Fruit fly (Drosophila melanogaster) whole organism, embryonic: Measurements from ENCODE around the gene Cyt-c-p.

ENCODE experiments used
- Aef1 ChIP-seq: fragments of 200-800 bp; sonication (Bioruptor generic); IDR thresholded peaks from 3 replicates; pipeline ENCODE4 v1.3.6; 2022; ENCODE audit warnings: missing biosample characterization, missing genetic modification characterization
- B-H1 ChIP-seq: fragments of 200-800 bp; sonication (Bioruptor generic); IDR thresholded peaks from 3 replicates; pipeline ENCODE4 v1.3.6; 2022; ENCODE audit warnings: missing biosample characterization, missing genetic modification characterization
- BEAF-32 ChIP-seq: fragments of 200-800 bp; sonication (Bioruptor generic); optimal IDR thresholded peaks from 3 replicates; lab custom pipeline; 2017; ENCODE audit warnings: missing biosample characterization, missing genetic modification characterization, mild to moderate bottlenecking, moderate library complexity, missing genetic modification reagents
- Blimp-1 ChIP-seq: fragments of 200-800 bp; sonication (Bioruptor generic); optimal IDR thresholded peaks from 3 replicates; lab custom pipeline; 2018; ENCODE audit warnings: missing biosample characterization, missing genetic modification characterization, mild to moderate bottlenecking, moderate library complexity, missing genetic modification reagents
- CG1024 ChIP-seq: fragments of 200-800 bp; sonication (Bioruptor generic); IDR thresholded peaks from 2 replicates; pipeline ENCODE4 v1.3.6; 2022; ENCODE audit warnings: missing biosample characterization, missing genetic modification characterization
- CG11723 ChIP-seq: fragments of 200-800 bp; sonication (Bioruptor generic); optimal IDR thresholded peaks from 2 replicates; lab custom pipeline; 2017; ENCODE audit warnings: missing biosample characterization, mild to moderate bottlenecking, missing genetic modification characterization
- CG12219 ChIP-seq: fragments of 200-800 bp; sonication (Bioruptor generic); optimal IDR thresholded peaks from 3 replicates; lab custom pipeline; 2018; ENCODE audit warnings: missing biosample characterization, mild to moderate bottlenecking, missing genetic modification characterization
- CG13287 ChIP-seq: fragments of 200-800 bp; sonication (Bioruptor generic); IDR thresholded peaks from 2 replicates; pipeline ENCODE4 v1.3.6; 2022; ENCODE audit warnings: missing biosample characterization, missing genetic modification characterization; ENCODE audit not compliant: partially characterized antibody
- CG13894 ChIP-seq: fragments of 200-800 bp; sonication (Bioruptor generic); optimal IDR thresholded peaks from 3 replicates; lab custom pipeline; 2018; ENCODE audit warnings: missing biosample characterization, mild to moderate bottlenecking, missing genetic modification characterization, moderate library complexity
- CG15073 ChIP-seq: fragments of 200-800 bp; sonication (Bioruptor generic); optimal IDR thresholded peaks from 2 replicates; lab custom pipeline; 2016; ENCODE audit warnings: missing biosample characterization, missing genetic modification characterization
- CG15269 ChIP-seq: fragments of 200-800 bp; sonication (Bioruptor generic); optimal IDR thresholded peaks from 2 replicates; lab custom pipeline; 2018; ENCODE audit warnings: missing biosample characterization, mild to moderate bottlenecking, missing genetic modification characterization, moderate library complexity
- CG17359 ChIP-seq: fragments of 200-800 bp; sonication (Bioruptor generic); optimal IDR thresholded peaks from 3 replicates; lab custom pipeline; 2018; ENCODE audit warnings: missing biosample characterization, mild to moderate bottlenecking, missing genetic modification characterization, moderate library complexity
- CG18599 ChIP-seq: fragments of 200-800 bp; sonication (Bioruptor generic); optimal IDR thresholded peaks from 3 replicates; lab custom pipeline; 2017; ENCODE audit warnings: missing biosample characterization, missing genetic modification characterization, mild to moderate bottlenecking, moderate library complexity, missing genetic modification reagents
- CG5180 ChIP-seq: fragments of 200-800 bp; sonication (Bioruptor generic); optimal IDR thresholded peaks from 3 replicates; lab custom pipeline; 2017; ENCODE audit warnings: missing biosample characterization, missing genetic modification characterization, mild to moderate bottlenecking, moderate library complexity, missing genetic modification reagents
- CG6654 ChIP-seq: fragments of 200-800 bp; sonication (Bioruptor generic); optimal IDR thresholded peaks from 2 replicates; lab custom pipeline; 2017; ENCODE audit warnings: missing biosample characterization, mild to moderate bottlenecking, missing genetic modification characterization
- CG6683 ChIP-seq: fragments of 200-800 bp; sonication (Bioruptor generic); optimal IDR thresholded peaks from 2 replicates; lab custom pipeline; 2017; ENCODE audit warnings: missing biosample characterization, mild to moderate bottlenecking, missing genetic modification characterization, missing genetic modification reagents
- CG7987 ChIP-seq: fragments of 200-800 bp; sonication (Bioruptor generic); optimal IDR thresholded peaks from 2 replicates; lab custom pipeline; 2018; ENCODE audit warnings: missing biosample characterization, mild to moderate bottlenecking, missing genetic modification characterization, moderate library complexity
- CG9609 ChIP-seq: fragments of 200-800 bp; sonication (Bioruptor generic); optimal IDR thresholded peaks from 3 replicates; lab custom pipeline; 2016; ENCODE audit warnings: missing biosample characterization, missing genetic modification characterization
- Chrac-16 ChIP-seq: fragments of 200-800 bp; sonication (Bioruptor generic); optimal IDR thresholded peaks from 3 replicates; lab custom pipeline; 2016; ENCODE audit warnings: missing biosample characterization, missing genetic modification characterization
- D19B ChIP-seq: fragments of 200-800 bp; sonication (Bioruptor generic); optimal IDR thresholded peaks from 2 replicates; lab custom pipeline; 2017; ENCODE audit warnings: missing biosample characterization, mild to moderate bottlenecking, missing genetic modification characterization
- Dip3 ChIP-seq: fragments of 200-800 bp; sonication (Bioruptor generic); optimal IDR thresholded peaks from 3 replicates; lab custom pipeline; 2016; ENCODE audit warnings: missing biosample characterization, missing genetic modification characterization
- HmgZ ChIP-seq: fragments of 200-800 bp; sonication (Bioruptor generic); optimal IDR thresholded peaks from 2 replicates; lab custom pipeline; 2018; ENCODE audit warnings: missing biosample characterization, mild to moderate bottlenecking, missing genetic modification characterization
- Meics ChIP-seq: fragments of 200-800 bp; sonication (Bioruptor generic); optimal IDR thresholded peaks from 2 replicates; lab custom pipeline; 2017; ENCODE audit warnings: missing biosample characterization, mild to moderate bottlenecking, missing genetic modification characterization
- Myb ChIP-seq: fragments of 200-800 bp; sonication (Bioruptor generic); optimal IDR thresholded peaks from 2 replicates; lab custom pipeline; 2016; ENCODE audit warnings: missing biosample characterization, missing genetic modification characterization
- TFAM ChIP-seq: fragments of 200-800 bp; sonication (Bioruptor generic); optimal IDR thresholded peaks from 2 replicates; lab custom pipeline; 2017; ENCODE audit warnings: missing biosample characterization, missing genetic modification characterization, inconsistent platforms
- Xrp1 ChIP-seq: fragments of 200-800 bp; sonication (Bioruptor generic); IDR thresholded peaks from 2 replicates; pipeline ENCODE4 v1.3.6; 2022; ENCODE audit warnings: missing biosample characterization, missing genetic modification characterization
- ac ChIP-seq: fragments of 200-800 bp; sonication (Bioruptor generic); optimal IDR thresholded peaks from 3 replicates; lab custom pipeline; 2017; ENCODE audit warnings: missing biosample characterization, mild to moderate bottlenecking, missing genetic modification characterization
- ara ChIP-seq: fragments of 200-800 bp; sonication (Bioruptor generic); IDR thresholded peaks from 2 replicates; pipeline ENCODE4 v1.3.6; 2022; ENCODE audit warnings: missing biosample characterization, missing genetic modification characterization
- bsh ChIP-seq, 2 experiments: fragments of 200-800 bp; sonication (Bioruptor generic); optimal IDR thresholded peaks; 2 replicates each; lab custom pipeline; 2017 to 2018; ENCODE audit warnings: mild to moderate bottlenecking in 2 of 2, missing biosample characterization in 2 of 2, missing genetic modification characterization in 2 of 2, moderate library complexity in 1 of 2
- cato ChIP-seq: fragments of 200-800 bp; sonication (Bioruptor generic); optimal IDR thresholded peaks from 2 replicates; lab custom pipeline; 2016; ENCODE audit warnings: missing biosample characterization, missing genetic modification characterization, borderline replicate concordance
- chinmo ChIP-seq: fragments of 200-800 bp; sonication (Bioruptor generic); IDR thresholded peaks from 4 replicates; pipeline ENCODE4 v1.3.6; 2022; ENCODE audit warnings: missing biosample characterization, missing genetic modification characterization; ENCODE audit not compliant: partially characterized antibody
- croc ChIP-seq: fragments of 200-800 bp; sonication (Bioruptor generic); conservative IDR thresholded peaks from 3 replicates; pipeline ENCODE4 v1.3.6; 2022; ENCODE audit warnings: missing biosample characterization, missing genetic modification characterization
- eve ChIP-seq, 2 experiments: fragments of >200 bp; optimal IDR thresholded peaks; 2 replicates each; lab custom pipeline; 2017; ENCODE audit warnings: missing biosample characterization in 2 of 2, missing genetic modification characterization in 2 of 2
- fd96Cb ChIP-seq: fragments of 200-800 bp; sonication (Bioruptor generic); optimal IDR thresholded peaks from 2 replicates; lab custom pipeline; 2018; ENCODE audit warnings: missing biosample characterization, mild to moderate bottlenecking, missing genetic modification characterization, moderate library complexity
- fru ChIP-seq: fragments of >200 bp; optimal IDR thresholded peaks from 2 replicates; lab custom pipeline; 2017
- gcm2 ChIP-seq: fragments of 200-800 bp; sonication (Bioruptor generic); optimal IDR thresholded peaks from 2 replicates; lab custom pipeline; 2016; ENCODE audit warnings: missing biosample characterization, missing genetic modification characterization
- gfzf ChIP-seq: fragments of 200-800 bp; sonication (Bioruptor generic); optimal IDR thresholded peaks from 2 replicates; lab custom pipeline; 2016; ENCODE audit warnings: missing biosample characterization, mild to moderate bottlenecking, missing genetic modification characterization, moderate library complexity
- gsb ChIP-seq: fragments of 200-800 bp; sonication (Bioruptor generic); IDR thresholded peaks from 2 replicates; pipeline ENCODE4 v1.3.6; 2022; ENCODE audit warnings: missing biosample characterization, missing genetic modification characterization
- nerfin-2 ChIP-seq: fragments of 200-800 bp; sonication (Bioruptor generic); IDR thresholded peaks from 2 replicates; pipeline ENCODE4 v1.3.6; 2022; ENCODE audit warnings: missing biosample characterization, missing genetic modification characterization; ENCODE audit not compliant: partially characterized antibody
- pros ChIP-seq: fragments of 200-800 bp; sonication (Bioruptor generic); optimal IDR thresholded peaks from 3 replicates; lab custom pipeline; 2019; ENCODE audit warnings: missing biosample characterization, mild to moderate bottlenecking, missing genetic modification characterization, moderate library complexity
- pum ChIP-seq: fragments of 200-800 bp; sonication (Bioruptor generic); optimal IDR thresholded peaks from 2 replicates; lab custom pipeline; 2016; ENCODE audit warnings: missing biosample characterization, missing genetic modification characterization
- sens-2 ChIP-seq: fragments of 200-800 bp; sonication (Bioruptor generic); IDR thresholded peaks from 2 replicates; pipeline ENCODE4 v1.3.6; 2022; ENCODE audit warnings: missing biosample characterization, missing genetic modification characterization
- seq ChIP-seq: fragments of 200-800 bp; sonication (Bioruptor generic); IDR thresholded peaks from 2 replicates; pipeline ENCODE4 v1.3.6; 2022; ENCODE audit warnings: missing biosample characterization, missing genetic modification characterization
- slbo ChIP-seq: fragments of 200-800 bp; sonication (Bioruptor generic); IDR thresholded peaks from 2 replicates; pipeline ENCODE4 v1.3.6; 2022; ENCODE audit warnings: missing biosample characterization, missing genetic modification characterization
- stc ChIP-seq: fragments of 200-800 bp; sonication (Bioruptor generic); IDR thresholded peaks from 2 replicates; pipeline ENCODE4 v1.3.6; 2022; ENCODE audit warnings: missing biosample characterization, missing genetic modification characterization
- tio ChIP-seq: fragments of 200-800 bp; sonication (Bioruptor generic); optimal IDR thresholded peaks from 2 replicates; lab custom pipeline; 2017; ENCODE audit warnings: missing biosample characterization, missing genetic modification characterization, inconsistent platforms
- trem ChIP-seq: fragments of 200-800 bp; optimal IDR thresholded peaks from 3 replicates; lab custom pipeline; 2019; ENCODE audit warnings: missing biosample characterization, mild to moderate bottlenecking, missing genetic modification characterization, moderate library complexity

Cyt-c-p gene

DNA sequence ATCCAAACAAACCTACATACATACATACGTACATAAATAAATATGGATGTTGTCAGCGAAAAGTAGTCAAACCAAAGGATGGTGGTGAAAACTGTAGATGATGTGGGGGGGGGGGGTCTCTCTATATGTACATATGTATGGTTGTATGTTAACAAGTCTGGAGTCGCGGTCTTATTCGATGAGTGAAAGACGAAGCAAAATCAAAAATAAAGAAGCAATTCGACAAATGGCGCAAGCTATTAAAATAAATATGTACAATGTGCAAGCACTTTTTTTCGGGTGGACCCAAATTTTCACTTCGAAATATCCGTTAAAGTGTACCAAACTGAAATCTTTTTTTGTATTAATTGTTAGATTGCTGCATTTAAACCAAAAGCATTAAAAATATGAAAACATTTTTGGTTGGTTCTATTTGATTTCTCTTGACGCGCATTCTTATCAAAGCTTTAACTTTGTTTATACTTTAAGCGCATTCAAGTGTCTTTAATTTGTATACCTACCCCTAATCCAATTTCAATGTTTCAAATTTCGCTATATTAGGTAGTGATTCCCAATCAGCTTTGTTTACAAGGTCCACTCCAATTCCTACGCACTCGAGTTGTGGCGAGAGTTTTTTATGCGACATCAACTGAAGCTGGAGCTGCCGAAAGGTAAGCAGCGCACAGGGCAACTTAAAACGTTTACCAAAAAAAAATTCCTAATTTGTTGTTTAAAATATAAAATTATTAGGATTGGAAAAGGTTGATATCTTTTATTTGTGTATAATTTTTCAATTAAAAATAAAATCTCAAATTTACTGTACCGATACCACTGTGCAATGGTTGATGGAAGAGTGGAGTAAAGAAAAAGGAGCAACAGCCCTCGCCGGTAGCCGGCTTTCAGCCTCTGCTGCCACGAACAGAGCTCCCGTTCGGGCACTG is 35.5 kb upstream of the Cyt-c-p start, which contains the start of gene CG31807 (continued):
- TF ChIP-seq TFAM (GFP tag; lab: Kevin White, UChicago) = no peak
- TF ChIP-seq gcm2 (GFP tag; lab: Kevin White, UChicago) = peak; percentile 49
- TF ChIP-seq ac (GFP tag; lab: Kevin White, UChicago) = peak; percentile 36
- no peak for TF ChIP-seq croc (GFP tag; lab: Robert Waterston, UW)
- TF ChIP-seq CG6654 (GFP tag; lab: Kevin White, UChicago) = peak; percentile 58
- TF ChIP-seq chinmo (GFP tag; lab: Robert Waterston, UW) = 0 out of 4 replicates have a peak, but pooled peaks have one; percentile 35
- TF ChIP-seq Meics (GFP tag; lab: Kevin White, UChicago) = peak; percentile 67
- TF ChIP-seq CG5180 (GFP tag; lab: Kevin White, UChicago) = peak; percentile 50
- peak; percentile 68 for TF ChIP-seq HmgZ
- TF ChIP-seq D19B (GFP tag; lab: Kevin White, UChicago) = peak; percentile 32
- 0 out of 2 replicates have a peak, but pooled peaks have one; percentile 14 for TF ChIP-seq sens-2 (GFP tag; lab: Robert Waterston, UW)
- peak; percentile 35 for TF ChIP-seq trem (tag; lab: Kevin White, UChicago)
- TF ChIP-seq pros (GFP tag; lab: Kevin White, UChicago) = peak; percentile 18
- peak; percentile 55; the same call in 1 of the 2 replicates for TF ChIP-seq stc (GFP tag; lab: Robert Waterston, UW)
- TF ChIP-seq CG17359 (tag; lab: Kevin White, UChicago) = peak; percentile 69
- TF ChIP-seq CG1024 (GFP tag; lab: Robert Waterston, UW) = no peak
- peak; percentile 31 for TF ChIP-seq CG6683 (GFP tag; lab: Kevin White, UChicago)
- TF ChIP-seq BEAF-32 = no peak
- peak; percentile 83 to 98 for TF ChIP-seq bsh (GFP tag; optimal IDR thresholded peaks at IDR 0.05; lab: Kevin White, UChicago)
- TF ChIP-seq Aef1 (GFP tag; lab: Robert Waterston, UW) = peak; percentile 16; the same call in 2 of the 3 replicates
- TF ChIP-seq pum (GFP tag; lab: Kevin White, UChicago) = peak; percentile 42
- no peak for TF ChIP-seq CG7987 (GFP tag; lab: Kevin White, UChicago)
- peak; percentile 51 for TF ChIP-seq tio
- TF ChIP-seq slbo (GFP tag; lab: Robert Waterston, UW) = peak; percentile 58
- TF ChIP-seq ara = 0 out of 2 replicates have a peak, but pooled peaks have one; percentile 9
- no peak for TF ChIP-seq gsb (GFP tag; lab: Robert Waterston, UW)
- no peak for TF ChIP-seq fru
- peak; percentile 39 for TF ChIP-seq Chrac-16 (GFP tag; lab: Kevin White, UChicago)
- TF ChIP-seq eve (GFP tag; optimal IDR thresholded peaks at IDR 0.05; lab: Kevin White, UChicago) = peak in 1 of 2 experiments; percentile 88
- TF ChIP-seq Myb (GFP tag; lab: Kevin White, UChicago) = peak; percentile 49
- no peak for TF ChIP-seq cato (GFP tag; lab: Kevin White, UChicago)
- peak; percentile 63 for TF ChIP-seq CG11723
- peak; percentile 45 for TF ChIP-seq fd96Cb (tag; lab: Kevin White, UChicago)
- peak; percentile 39; the same call in 1 of the 2 replicates for TF ChIP-seq Xrp1 (GFP tag; lab: Robert Waterston, UW)
- peak; percentile 74 for TF ChIP-seq CG12219 (GFP tag; lab: Kevin White, UChicago)
- peak; percentile 45 for TF ChIP-seq CG9609 (GFP tag; lab: Kevin White, UChicago)
- TF ChIP-seq B-H1 (GFP tag; lab: Robert Waterston, UW) = no peak; the same call in 2 of the 3 replicates
- peak; percentile 81 for TF ChIP-seq CG18599 (GFP tag; lab: Kevin White, UChicago)
- TF ChIP-seq seq (GFP tag; lab: Robert Waterston, UW) = peak; percentile 69
- TF ChIP-seq CG13287 (GFP tag; lab: Robert Waterston, UW) = no peak
- TF ChIP-seq gfzf (GFP tag; lab: Kevin White, UChicago) = no peak
- peak; percentile 72 for TF ChIP-seq Blimp-1 (GFP tag; lab: Kevin White, UChicago)
- TF ChIP-seq nerfin-2 (GFP tag; lab: Robert Waterston, UW) = no peak
- TF ChIP-seq Dip3 (GFP tag; lab: Kevin White, UChicago) = peak; percentile 44
- peak; percentile 77 for TF ChIP-seq CG15269 (tag; lab: Kevin White, UChicago)
- TF ChIP-seq CG15073 = no peak
- peak; percentile 41 for TF ChIP-seq CG13894 (tag; lab: Kevin White, UChicago)
